Worm (Caenorhabditis elegans) whole organism, young adult: Measurements from ENCODE around the gene atgp-2.

ENCODE experiments used
- lsy-27 ChIP-seq: sonication (generic microtip); optimal IDR thresholded peaks from 2 replicates; lab custom pipeline; 2017; ENCODE audit warnings: missing genetic modification characterization, mild to moderate bottlenecking, missing compliant biosample characterization, antibody characterized with exemption, missing genotype, borderline replicate concordance; ENCODE audit not compliant: insufficient read depth
- nhr-179 ChIP-seq: sonication (generic microtip); optimal IDR thresholded peaks from 2 replicates; lab custom pipeline; 2016; ENCODE audit warnings: mild to moderate bottlenecking, missing genetic modification characterization, missing compliant biosample characterization

ce11 chrII:14602735-14603134, 41.1 kb downstream of the atgp-2 start:
- TF ChIP-seq nhr-179 (tag; lab: Kevin White, UChicago) (no peak), lsy-27 (tag; lab: Kevin White, UChicago) (no peak)
